Fruit fly (Drosophila melanogaster) whole organism, adult: ENCODE results near the gene mthl7.

Experiments used
- CG11617 ChIP-seq: fragments of 200-800 bp; sonication (Bioruptor generic); optimal IDR thresholded peaks from 2 replicates; lab custom pipeline; 2017; ENCODE audit warnings: mild to moderate bottlenecking, missing biosample characterization, missing genetic modification reagents, missing genetic modification characterization
- CG12768 ChIP-seq: fragments of 200-800 bp; sonication (Bioruptor generic); optimal IDR thresholded peaks from 2 replicates; lab custom pipeline; 2017; ENCODE audit warnings: missing biosample characterization, missing genetic modification characterization, mild to moderate bottlenecking, moderate library complexity, missing genetic modification reagents
- CG14711 ChIP-seq: fragments of 200-800 bp; sonication (Bioruptor generic); optimal IDR thresholded peaks from 2 replicates; lab custom pipeline; 2018; ENCODE audit warnings: missing biosample characterization, mild to moderate bottlenecking, missing genetic modification characterization, moderate library complexity
- CG1620 ChIP-seq: fragments of 200-800 bp; sonication (Bioruptor generic); optimal IDR thresholded peaks from 2 replicates; lab custom pipeline; 2016; ENCODE audit warnings: missing biosample characterization, missing genetic modification characterization
- CG33017 ChIP-seq: fragments of 200-800 bp; sonication (Bioruptor generic); optimal IDR thresholded peaks from 2 replicates; lab custom pipeline; 2018; ENCODE audit warnings: missing biosample characterization, mild to moderate bottlenecking, missing genetic modification characterization, moderate library complexity
- CG5204 ChIP-seq: fragments of 200-800 bp; sonication (Bioruptor generic); optimal IDR thresholded peaks from 2 replicates; lab custom pipeline; 2016; ENCODE audit warnings: missing biosample characterization, missing genetic modification characterization
- CG7045 ChIP-seq: fragments of 200-800 bp; sonication (Bioruptor generic); optimal IDR thresholded peaks from 2 replicates; lab custom pipeline; 2017; ENCODE audit warnings: missing biosample characterization, mild to moderate bottlenecking, missing genetic modification characterization
- CG7101 ChIP-seq: fragments of 200-800 bp; sonication (Bioruptor generic); optimal IDR thresholded peaks from 2 replicates; lab custom pipeline; 2018; ENCODE audit warnings: missing biosample characterization, mild to moderate bottlenecking, missing genetic modification characterization, moderate library complexity
- Clk ChIP-seq: fragments of 200-800 bp; sonication (Bioruptor generic); optimal IDR thresholded peaks from 2 replicates; lab custom pipeline; 2017; ENCODE audit warnings: missing biosample characterization, missing genetic modification characterization
- Crg-1 ChIP-seq: fragments of 200-800 bp; sonication (Bioruptor generic); optimal IDR thresholded peaks from 2 replicates; lab custom pipeline; 2016; ENCODE audit warnings: missing biosample characterization, missing genetic modification characterization
- Hr96 ChIP-seq: fragments of 200-800 bp; sonication (Bioruptor generic); optimal IDR thresholded peaks from 2 replicates; lab custom pipeline; 2016; ENCODE audit warnings: missing biosample characterization, missing genetic modification characterization
- Mnt ChIP-seq: fragments of 200-800 bp; sonication (Bioruptor generic); optimal IDR thresholded peaks from 2 replicates; lab custom pipeline; 2016; ENCODE audit warnings: missing biosample characterization, mild to moderate bottlenecking, missing genetic modification characterization
- bab1 ChIP-seq: fragments of 200-800 bp; sonication (Bioruptor generic); optimal IDR thresholded peaks from 3 replicates; lab custom pipeline; 2019; ENCODE audit warnings: missing biosample characterization, mild to moderate bottlenecking, missing genetic modification characterization, moderate library complexity
- cic ChIP-seq: fragments of 200-800 bp; sonication (Bioruptor generic); optimal IDR thresholded peaks from 2 replicates; lab custom pipeline; 2017; ENCODE audit warnings: missing biosample characterization, mild to moderate bottlenecking, missing genetic modification characterization, moderate library complexity
- cnc ChIP-seq, 2 experiments: fragments of >200 bp; optimal IDR thresholded peaks; 2 replicates each; lab custom pipeline; 2017
- kay ChIP-seq: fragments of 200-800 bp; sonication (Bioruptor generic); peaks from one replicate; lab custom pipeline; 2016; ENCODE audit warnings: missing biosample characterization, missing genetic modification characterization, borderline replicate concordance
- ovo ChIP-seq: fragments of 200-800 bp; sonication (Bioruptor generic); optimal IDR thresholded peaks from 2 replicates; lab custom pipeline; 2016; ENCODE audit warnings: missing biosample characterization, missing genetic modification characterization
- pad ChIP-seq: fragments of 200-800 bp; sonication (Bioruptor generic); optimal IDR thresholded peaks from 3 replicates; lab custom pipeline; 2017; ENCODE audit warnings: missing biosample characterization, missing genetic modification characterization, mild to moderate bottlenecking, moderate library complexity, missing genetic modification reagents
- tj ChIP-seq: fragments of 200-800 bp; sonication (Bioruptor generic); optimal IDR thresholded peaks from 3 replicates; lab custom pipeline; 2017; ENCODE audit warnings: missing biosample characterization, mild to moderate bottlenecking, missing genetic modification characterization, moderate library complexity
- toe ChIP-seq: fragments of 200-800 bp; sonication (Bioruptor generic); optimal IDR thresholded peaks from 2 replicates; lab custom pipeline; 2016; ENCODE audit warnings: missing biosample characterization, missing genetic modification characterization

Gene mthl7

DNA sequence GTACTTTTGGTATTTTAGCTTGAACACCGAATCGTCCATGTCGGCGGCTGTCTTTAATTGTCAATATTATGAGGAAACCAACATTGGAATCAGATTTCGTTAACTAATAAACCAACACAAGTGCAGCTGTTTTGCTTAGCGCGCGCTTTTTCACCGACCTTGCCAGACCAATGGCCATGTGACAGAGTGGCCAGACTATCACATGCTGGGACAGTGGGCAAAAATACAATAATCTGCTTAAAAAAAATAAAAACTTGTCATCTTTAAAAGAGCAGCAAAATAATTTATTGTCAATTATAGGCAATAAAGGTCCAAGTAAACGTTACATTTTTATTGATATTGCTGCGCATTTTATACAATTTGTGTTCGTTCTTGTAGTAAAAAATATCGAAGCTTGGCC is 4.5 kb downstream of the mthl7 start, which contains the start of gene RecQ4:
Gene RecQ4 (minus strand): TSS at position 161 of the 400 bp plus-strand sequence.
- TF ChIP-seq tj (GFP tag; lab: Kevin White, UChicago) (peak; percentile 97), toe (no peak), bab1 (GFP tag; lab: Kevin White, UChicago) (peak; percentile 35)

DNA sequence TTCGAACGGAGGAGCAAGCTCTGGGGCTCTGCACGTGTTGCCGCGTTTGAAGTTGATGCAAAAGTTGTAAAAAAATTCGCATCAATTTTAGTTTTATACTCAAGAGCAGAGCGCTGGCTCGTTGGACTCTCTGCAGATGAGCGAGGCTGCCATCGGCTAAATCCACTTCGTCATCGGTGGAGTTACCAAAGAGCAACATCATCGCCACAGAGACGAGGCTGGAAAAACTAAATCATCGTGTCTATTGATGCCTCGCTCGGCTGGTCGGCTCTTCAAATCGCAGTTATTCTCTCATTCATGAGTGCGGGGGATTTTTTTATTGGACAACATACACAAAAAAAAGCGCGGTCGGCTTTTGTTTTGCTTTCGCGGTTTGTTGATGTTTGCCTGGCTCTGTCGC is 14.9 kb downstream of the mthl7 start, which contains the start of gene CG13675:
Gene CG13675 (minus strand): TSS at position 83 of the 400 bp plus-strand sequence.
- TF ChIP-seq ovo (GFP tag; lab: Kevin White, UChicago) = no peak
- TF ChIP-seq cic (GFP tag; lab: Kevin White, UChicago) = no peak
- no peak for TF ChIP-seq CG12768 (GFP tag; lab: Kevin White, UChicago)
- TF ChIP-seq tj (GFP tag; lab: Kevin White, UChicago) = no peak
- TF ChIP-seq Hr96 (GFP tag; lab: Kevin White, UChicago) = no peak
- TF ChIP-seq CG11617 (GFP tag; lab: Kevin White, UChicago) = no peak
- no peak for TF ChIP-seq bab1 (GFP tag; lab: Kevin White, UChicago)
- no peak for TF ChIP-seq CG33017 (tag; lab: Kevin White, UChicago)
- no peak for TF ChIP-seq kay (GFP tag; lab: Kevin White, UChicago)
- TF ChIP-seq CG1620 (GFP tag; lab: Kevin White, UChicago) = no peak
- no peak for TF ChIP-seq pad (GFP tag; lab: Kevin White, UChicago)
- no peak for TF ChIP-seq Crg-1 (GFP tag; lab: Kevin White, UChicago)
- no peak for TF ChIP-seq cnc (optimal IDR thresholded peaks at IDR 0.05; lab: Kevin White, UChicago)
- no peak for TF ChIP-seq CG5204 (GFP tag; lab: Kevin White, UChicago)
- TF ChIP-seq Mnt (GFP tag; lab: Kevin White, UChicago) = no peak

DNA sequence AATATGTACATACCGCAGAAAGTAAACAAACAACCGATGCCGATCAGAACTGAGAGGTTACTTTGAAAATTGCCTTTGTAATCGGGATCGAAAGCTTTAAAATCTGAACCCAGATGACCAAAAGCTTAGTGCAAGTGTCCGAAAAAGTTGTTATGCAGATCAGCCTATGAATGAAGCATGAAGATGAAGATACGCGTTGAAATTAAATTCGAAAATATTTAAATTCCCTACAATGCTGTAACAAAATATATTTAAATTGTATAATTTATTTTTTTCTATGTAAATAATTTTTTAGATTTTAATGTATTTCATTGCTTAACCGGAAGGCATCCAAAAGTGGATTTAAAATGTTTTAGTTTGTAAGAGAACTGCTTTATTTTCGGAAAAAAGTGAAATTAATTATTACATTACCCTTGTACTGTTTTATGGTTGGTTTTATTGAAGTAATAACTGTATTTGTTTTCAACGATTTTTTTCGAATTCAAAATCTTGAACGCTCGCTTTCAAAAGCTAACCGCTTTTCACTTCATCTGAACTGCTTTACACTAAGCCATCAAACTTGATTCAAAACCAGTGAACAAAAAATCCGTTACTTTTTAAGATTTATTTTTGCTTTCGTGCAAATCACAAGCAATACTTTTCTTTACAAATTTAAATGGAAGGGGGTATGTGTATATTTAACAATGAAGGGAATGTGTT is 20.4 kb downstream of the mthl7 start, which contains the start of gene CG43886:
Gene CG43886 (minus strand): TSS at position 51 of the 699 bp plus-strand sequence.
- peak; percentile 39 for TF ChIP-seq tj (GFP tag; lab: Kevin White, UChicago)
- no peak for TF ChIP-seq CG7045 (GFP tag; lab: Kevin White, UChicago)

DNA sequence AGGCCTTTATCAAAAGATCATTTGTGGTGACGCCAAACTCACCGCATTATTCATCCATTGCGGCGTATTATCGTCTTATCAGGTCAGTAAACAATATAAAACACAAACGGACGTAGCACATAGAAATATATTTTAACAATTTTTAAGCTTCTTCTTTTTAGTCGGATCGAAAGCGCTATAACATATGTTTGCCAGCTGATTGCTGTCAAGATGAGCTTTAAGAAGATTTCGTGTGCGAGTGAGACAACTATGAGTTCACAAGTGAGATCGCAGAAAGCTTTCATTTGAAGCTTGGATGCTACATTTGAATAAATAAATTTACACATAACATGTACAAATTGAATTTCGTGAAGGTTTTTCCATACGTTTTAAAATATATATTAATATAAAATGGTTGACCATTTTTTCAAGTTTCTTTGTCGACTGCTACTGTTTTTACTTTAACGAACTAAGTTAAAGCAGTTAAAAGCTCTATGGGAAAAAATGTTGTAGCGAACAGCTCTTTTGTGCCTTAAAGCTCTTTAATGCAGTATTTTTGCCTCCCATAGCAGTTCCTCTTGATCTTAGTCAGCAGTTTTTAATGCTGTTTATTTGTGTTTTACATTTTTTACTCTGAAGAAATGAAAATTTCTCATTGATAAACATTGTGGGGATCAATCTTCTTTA is 21.5 kb downstream of the mthl7 start, which contains the start of gene CG42445:
Gene CG42445 (minus strand): TSS at position 186 of the 666 bp plus-strand sequence.
- TF ChIP-seq CG12768 (GFP tag; lab: Kevin White, UChicago) (no peak), cic (GFP tag; lab: Kevin White, UChicago) (no peak), pad (GFP tag; lab: Kevin White, UChicago) (no peak), CG11617 (GFP tag; lab: Kevin White, UChicago) (no peak), CG1620 (GFP tag; lab: Kevin White, UChicago) (no peak), CG7045 (GFP tag; lab: Kevin White, UChicago) (no peak), Mnt (GFP tag; lab: Kevin White, UChicago) (no peak), tj (GFP tag; lab: Kevin White, UChicago) (peak; percentile 99), bab1 (GFP tag; lab: Kevin White, UChicago) (peak; percentile 49), Crg-1 (GFP tag; lab: Kevin White, UChicago) (no peak), CG14711 (no peak), ovo (GFP tag; lab: Kevin White, UChicago) (no peak), cnc (optimal IDR thresholded peaks at IDR 0.05; lab: Kevin White, UChicago) (no peak), Hr96 (GFP tag; lab: Kevin White, UChicago) (no peak), kay (GFP tag; lab: Kevin White, UChicago) (peak; percentile 76), CG7101 (tag; lab: Kevin White, UChicago) (no peak), Clk (no peak), toe (no peak), CG33017 (tag; lab: Kevin White, UChicago) (no peak), CG5204 (GFP tag; lab: Kevin White, UChicago) (no peak)

DNA sequence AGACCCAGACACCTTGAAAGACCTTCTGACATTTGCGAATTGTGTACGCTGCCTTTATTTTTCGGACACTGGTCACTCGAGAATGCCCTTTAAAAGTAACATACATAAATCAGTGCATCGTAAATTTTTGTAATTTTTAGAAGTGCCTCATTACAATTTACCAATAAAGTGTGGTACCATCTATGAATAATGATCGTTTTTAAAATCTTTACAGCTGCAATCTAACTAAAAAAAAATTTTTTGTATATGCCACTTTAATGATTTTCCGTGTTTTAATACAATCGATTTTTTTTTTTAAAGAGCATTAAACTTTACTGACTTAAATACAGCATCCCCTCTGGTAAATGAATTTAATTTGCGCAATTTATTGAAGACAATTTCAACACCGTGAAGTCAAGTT is 23.2 kb downstream of the mthl7 start:
- no peak for TF ChIP-seq CG11617 (GFP tag; lab: Kevin White, UChicago)
- TF ChIP-seq Mnt (GFP tag; lab: Kevin White, UChicago) = no peak
- TF ChIP-seq kay (GFP tag; lab: Kevin White, UChicago) = no peak
- TF ChIP-seq CG7045 (GFP tag; lab: Kevin White, UChicago) = no peak
- TF ChIP-seq CG12768 (GFP tag; lab: Kevin White, UChicago) = no peak
- TF ChIP-seq CG5204 (GFP tag; lab: Kevin White, UChicago) = no peak
- no peak for TF ChIP-seq pad (GFP tag; lab: Kevin White, UChicago)

DNA sequence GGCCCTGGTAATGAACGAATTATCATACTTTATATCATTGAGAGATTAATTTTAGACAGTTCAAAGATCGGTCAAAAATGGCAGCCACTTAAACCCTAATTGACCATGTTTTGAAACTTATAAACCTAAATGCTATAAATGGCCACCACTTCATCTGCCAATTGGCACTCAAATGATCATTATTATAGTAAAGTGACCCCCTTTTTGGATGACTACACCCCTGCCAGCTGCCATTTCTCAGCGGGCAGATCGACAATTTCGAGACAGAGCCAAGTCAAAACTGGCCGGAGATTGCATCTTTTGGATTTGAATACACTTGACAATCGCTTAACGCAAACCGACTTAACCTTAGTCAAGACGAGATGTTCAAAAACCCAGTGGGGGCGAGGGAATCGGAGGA is 24.1 kb downstream of the mthl7 start:
- TF ChIP-seq CG11617 (GFP tag; lab: Kevin White, UChicago) = no peak
- TF ChIP-seq ovo (GFP tag; lab: Kevin White, UChicago) = no peak
- TF ChIP-seq CG33017 (tag; lab: Kevin White, UChicago) = no peak
- no peak for TF ChIP-seq CG5204 (GFP tag; lab: Kevin White, UChicago)
- no peak for TF ChIP-seq bab1 (GFP tag; lab: Kevin White, UChicago)
- no peak for TF ChIP-seq CG1620 (GFP tag; lab: Kevin White, UChicago)
- no peak for TF ChIP-seq kay (GFP tag; lab: Kevin White, UChicago)
- no peak for TF ChIP-seq Clk
- TF ChIP-seq pad (GFP tag; lab: Kevin White, UChicago) = no peak
- TF ChIP-seq CG12768 (GFP tag; lab: Kevin White, UChicago) = no peak
- TF ChIP-seq Crg-1 (GFP tag; lab: Kevin White, UChicago) = no peak
- no peak for TF ChIP-seq Hr96 (GFP tag; lab: Kevin White, UChicago)
- TF ChIP-seq cic (GFP tag; lab: Kevin White, UChicago) = no peak
- TF ChIP-seq Mnt (GFP tag; lab: Kevin White, UChicago) = no peak
